Worm (Caenorhabditis elegans) whole organism, L4 larva: ENCODE data around the gene srj-9.

ENCODE experiments used
- Y105C5A.15 ChIP-seq: fragments of 200-800 bp; sonication (Bioruptor generic); IDR thresholded peaks from 2 replicates; pipeline ENCODE4 v1.3.6; 2022; ENCODE audit warnings: missing genetic modification characterization, missing compliant biosample characterization
- Y48G9A.11 ChIP-seq: fragments of 200-800 bp; sonication (Bioruptor generic); IDR thresholded peaks from 2 replicates; pipeline ENCODE4 v1.3.6; 2022; ENCODE audit warnings: missing genetic modification reagents, missing genetic modification characterization, missing compliant biosample characterization
- daf-19 ChIP-seq: fragments of 200-800 bp; sonication (Bioruptor generic); conservative IDR thresholded peaks from 2 replicates; pipeline ENCODE4 v1.3.6; 2022; ENCODE audit warnings: missing genetic modification characterization, missing compliant biosample characterization
- dmd-6 ChIP-seq: fragments of 200-800 bp; sonication (Bioruptor generic); IDR thresholded peaks from 2 replicates; pipeline ENCODE4 v1.3.6; 2022; ENCODE audit warnings: missing genetic modification reagents, missing genetic modification characterization, missing compliant biosample characterization
- egl-27 ChIP-seq: sonication (generic microtip); optimal IDR thresholded peaks from 3 replicates; lab custom pipeline; 2017; ENCODE audit warnings: missing biosample characterization, missing genetic modification reagents, missing genetic modification characterization
- lin-1 ChIP-seq: fragments of 200-800 bp; sonication (Bioruptor generic); IDR thresholded peaks from 2 replicates; pipeline ENCODE4 v1.3.6; 2022; ENCODE audit warnings: missing genetic modification reagents, missing genetic modification characterization, missing compliant biosample characterization
- lin-39 ChIP-seq: fragments of 150-350 bp; optimal IDR thresholded peaks from 2 replicates; lab custom pipeline; 2014; ENCODE audit warnings: missing biosample characterization, missing genetic modification reagents, missing genetic modification characterization
- mdl-1 ChIP-seq, 2 experiments: fragments of 150-350 bp in 1 of 2; sonication (generic microtip) in 1 of 2; optimal IDR thresholded peaks; 2 replicates each; lab custom pipeline; 2014 to 2017; ENCODE audit warnings: missing biosample characterization in 2 of 2, missing genetic modification characterization in 2 of 2
- mep-1 ChIP-seq: fragments of 150-350 bp; sonication (generic microtip); optimal IDR thresholded peaks from 3 replicates; lab custom pipeline; 2014; ENCODE audit warnings: missing biosample characterization, missing genetic modification characterization
- nhr-237 ChIP-seq: sonication (generic microtip); optimal IDR thresholded peaks from 2 replicates; lab custom pipeline; 2017; ENCODE audit warnings: missing biosample characterization, missing genetic modification characterization
- nhr-25 ChIP-seq: sonication (generic microtip); optimal IDR thresholded peaks from 2 replicates; lab custom pipeline; 2017; ENCODE audit warnings: missing genetic modification characterization, mild to moderate bottlenecking, missing compliant biosample characterization, antibody characterized with exemption, moderate library complexity, borderline replicate concordance; ENCODE audit not compliant: insufficient read depth
- nhr-76 ChIP-seq: fragments of 150-350 bp; optimal IDR thresholded peaks from 2 replicates; lab custom pipeline; 2014; ENCODE audit warnings: missing biosample characterization, missing genetic modification characterization
- unc-130 ChIP-seq: sonication (generic microtip); optimal IDR thresholded peaks from 2 replicates; lab custom pipeline; 2016; ENCODE audit warnings: missing genetic modification reagents, missing genetic modification characterization, missing compliant biosample characterization
- unc-62 ChIP-seq, 3 experiments: fragments of 150-350 bp in 1 of 3; sonication (generic microtip); optimal IDR thresholded peaks in 2 of 3; peaks in 1 of 3; 1 replicate in 1 of 3; 2 replicates in 2 of 3; lab custom pipeline; 2014 to 2017; ENCODE audit warnings: missing biosample characterization in 3 of 3, missing genetic modification characterization in 3 of 3, missing genetic modification reagents in 3 of 3, missing genotype in 1 of 3

ce11 chrV:3451646-3452045 lies 19.9 kb downstream of the srj-9 start:
- TF ChIP-seq egl-27 (tag; lab: Kevin White, UChicago), result no peak
- no peak for TF ChIP-seq nhr-25 (tag; lab: Kevin White, UChicago)
- TF ChIP-seq dmd-6 (GFP tag; lab: Robert Waterston, UW), result no peak
- no peak for TF ChIP-seq lin-1 (GFP tag; lab: Robert Waterston, UW)
- no peak for TF ChIP-seq daf-19 (GFP tag; lab: Robert Waterston, UW)
- no peak for TF ChIP-seq Y48G9A.11 (GFP tag; lab: Robert Waterston, UW)
- TF ChIP-seq unc-62 (GFP tag; optimal IDR thresholded peaks at IDR 0.05 in 1 of 2; lab: Kevin White, UChicago), result peak in 1 of 2 experiments; percentile 10
- TF ChIP-seq unc-62 (tag; optimal IDR thresholded peaks at IDR 0.05; lab: Kevin White, UChicago), result no peak
- no peak for TF ChIP-seq nhr-76 (tag; lab: Kevin White, UChicago)
- no peak for TF ChIP-seq mep-1 (tag; lab: Kevin White, UChicago)
- TF ChIP-seq Y105C5A.15 (GFP tag; lab: Robert Waterston, UW), result no peak
- no peak for TF ChIP-seq lin-39 (tag; lab: Kevin White, UChicago)
- TF ChIP-seq unc-130 (GFP tag; lab: Kevin White, UChicago), result no peak
- no peak for TF ChIP-seq mdl-1 (tag; optimal IDR thresholded peaks at IDR 0.05; lab: Kevin White, UChicago)
- no peak for TF ChIP-seq nhr-237 (tag; lab: Kevin White, UChicago)
